Worm (Caenorhabditis elegans) whole organism, L4 larva: ENCODE measurements around the gene F39H12.1.

Experiments
- nhr-77 ChIP-seq: fragments of 150-350 bp; optimal IDR thresholded peaks from 2 replicates; lab custom pipeline; 2014; ENCODE audit warnings: missing biosample characterization, missing genetic modification characterization
- snpc-4 ChIP-seq: fragments of 150-350 bp; optimal IDR thresholded peaks from 2 replicates; lab custom pipeline; 2014; ENCODE audit warnings: missing biosample characterization, missing genetic modification characterization

ce11 chrX:859401-859800, 24.8 kb downstream of the F39H12.1 start, which contains the start of gene F56F10.2:
- no peak for TF ChIP-seq snpc-4 (tag; lab: Kevin White, UChicago)
- TF ChIP-seq nhr-77 (tag; lab: Kevin White, UChicago) = no peak
